Worm (Caenorhabditis elegans) whole organism, L2 larva: ENCODE measurements around the gene F42F12.11.

Experiments used
- C34F6.9 ChIP-seq: fragments of 150-350 bp; optimal IDR thresholded peaks from 2 replicates; lab custom pipeline; 2014; ENCODE audit warnings: missing biosample characterization, missing genetic modification characterization
- F13H6.1 ChIP-seq: sonication (generic microtip); optimal IDR thresholded peaks from 2 replicates; lab custom pipeline; 2016; ENCODE audit warnings: missing genetic modification characterization, missing compliant biosample characterization
- R02D3.7 ChIP-seq: fragments of 150-350 bp; optimal IDR thresholded peaks from 2 replicates; lab custom pipeline; 2014; ENCODE audit warnings: missing biosample characterization, missing genetic modification characterization
- Y55F3AM.14 ChIP-seq: fragments of 200-800 bp; sonication (Bioruptor generic); optimal IDR thresholded peaks from 2 replicates; lab custom pipeline; 2018; ENCODE audit warnings: mild to moderate bottlenecking, missing genetic modification characterization, missing compliant biosample characterization
- ZK546.5 ChIP-seq: sonication (generic microtip); optimal IDR thresholded peaks from 2 replicates; lab custom pipeline; 2017; ENCODE audit warnings: missing biosample characterization, missing genetic modification characterization
- alr-1 ChIP-seq: fragments of 150-350 bp; optimal IDR thresholded peaks from 2 replicates; lab custom pipeline; 2014; ENCODE audit warnings: missing biosample characterization, missing genetic modification characterization
- aly-2 ChIP-seq: fragments of 150-350 bp; optimal IDR thresholded peaks from 2 replicates; lab custom pipeline; 2014; ENCODE audit warnings: missing biosample characterization, missing genetic modification characterization
- ama-1 ChIP-seq: fragments of 150-350 bp; optimal IDR thresholded peaks from 2 replicates; lab custom pipeline; 2018; ENCODE audit warnings: inconsistent platforms
- blmp-1 ChIP-seq: sonication (generic microtip); optimal IDR thresholded peaks from 2 replicates; lab custom pipeline; 2017; ENCODE audit warnings: missing genetic modification characterization, mild to moderate bottlenecking, missing compliant biosample characterization, antibody characterized with exemption, moderate library complexity; ENCODE audit not compliant: insufficient read depth
- crh-2 ChIP-seq: sonication (generic microtip); optimal IDR thresholded peaks from 2 replicates; lab custom pipeline; 2017; ENCODE audit warnings: missing biosample characterization, missing genetic modification characterization
- dmd-4 ChIP-seq: sonication (generic microtip); optimal IDR thresholded peaks from 2 replicates; lab custom pipeline; 2017; ENCODE audit warnings: missing biosample characterization, missing genetic modification characterization
- elt-1 ChIP-seq: fragments of 150-350 bp; optimal IDR thresholded peaks from 2 replicates; lab custom pipeline; 2014; ENCODE audit warnings: missing biosample characterization, missing genetic modification characterization
- elt-3 ChIP-seq: sonication (generic microtip); optimal IDR thresholded peaks from 2 replicates; lab custom pipeline; 2017; ENCODE audit warnings: missing biosample characterization, missing genetic modification characterization
- fos-1 ChIP-seq: fragments of 150-350 bp; optimal IDR thresholded peaks from 2 replicates; lab custom pipeline; 2014; ENCODE audit warnings: missing biosample characterization, missing genetic modification characterization
- lin-13 ChIP-seq: fragments of 150-350 bp; optimal IDR thresholded peaks from 2 replicates; lab custom pipeline; 2014; ENCODE audit warnings: missing biosample characterization, missing genetic modification reagents, missing genetic modification characterization
- lsy-2 ChIP-seq, 2 experiments: fragments of 150-350 bp in 1 of 2; sonication (generic microtip) in 1 of 2; optimal IDR thresholded peaks; 2 replicates each; lab custom pipeline; 2014 to 2017; ENCODE audit warnings: missing biosample characterization in 2 of 2, missing genetic modification characterization in 2 of 2
- mab-5 ChIP-seq: fragments of 150-350 bp; optimal IDR thresholded peaks from 2 replicates; lab custom pipeline; 2014; ENCODE audit warnings: missing biosample characterization, missing genetic modification characterization
- mbf-1 ChIP-seq: sonication (generic microtip); optimal IDR thresholded peaks from 2 replicates; lab custom pipeline; 2017; ENCODE audit warnings: missing biosample characterization, missing genetic modification characterization
- mdl-1 ChIP-seq, 2 experiments: fragments of 150-350 bp in 1 of 2; sonication (generic microtip) in 1 of 2; optimal IDR thresholded peaks; 2 replicates each; lab custom pipeline; 2017; ENCODE audit warnings: missing biosample characterization in 2 of 2, missing genetic modification characterization in 2 of 2
- nhr-12 ChIP-seq: fragments of 150-350 bp; optimal IDR thresholded peaks from 2 replicates; lab custom pipeline; 2014; ENCODE audit warnings: missing biosample characterization, missing genetic modification characterization
- nhr-129 ChIP-seq: fragments of 150-350 bp; optimal IDR thresholded peaks from 2 replicates; lab custom pipeline; 2014; ENCODE audit warnings: missing biosample characterization, missing genetic modification characterization
- nhr-21 ChIP-seq: fragments of 150-350 bp; optimal IDR thresholded peaks from 2 replicates; lab custom pipeline; 2014; ENCODE audit warnings: missing biosample characterization, missing genetic modification characterization
- nhr-23 ChIP-seq: fragments of 150-350 bp; optimal IDR thresholded peaks from 2 replicates; lab custom pipeline; 2014; ENCODE audit warnings: missing biosample characterization, missing genetic modification reagents, missing genetic modification characterization
- nhr-237 ChIP-seq: fragments of 150-350 bp; optimal IDR thresholded peaks from 2 replicates; lab custom pipeline; 2014; ENCODE audit warnings: missing biosample characterization, missing genetic modification characterization
- nhr-25 ChIP-seq: fragments of 150-350 bp; sonication (generic microtip); optimal IDR thresholded peaks from 3 replicates; lab custom pipeline; 2014; ENCODE audit warnings: missing biosample characterization, missing genetic modification characterization
- nhr-6 ChIP-seq: fragments of 150-350 bp; optimal IDR thresholded peaks from 2 replicates; lab custom pipeline; 2014; ENCODE audit warnings: missing biosample characterization, missing genetic modification characterization
- peb-1 ChIP-seq: fragments of 150-350 bp; optimal IDR thresholded peaks from 2 replicates; lab custom pipeline; 2014; ENCODE audit warnings: missing biosample characterization, missing genetic modification characterization
- sma-3 ChIP-seq: sonication (generic microtip); optimal IDR thresholded peaks from 2 replicates; lab custom pipeline; 2016; ENCODE audit warnings: missing genetic modification reagents, missing genetic modification characterization, missing compliant biosample characterization
- sma-9 ChIP-seq, 2 experiments: fragments of 150-350 bp in 1 of 2; sonication (generic microtip) in 1 of 2; optimal IDR thresholded peaks; 2 replicates each; lab custom pipeline; 2014 to 2016; ENCODE audit warnings: missing genetic modification characterization in 2 of 2, mild to moderate bottlenecking in 1 of 2, missing biosample characterization in 1 of 2, missing compliant biosample characterization in 1 of 2, missing genetic modification reagents in 1 of 2, moderate library complexity in 1 of 2
- snpc-4 ChIP-seq: fragments of 150-350 bp; optimal IDR thresholded peaks from 2 replicates; lab custom pipeline; 2014; ENCODE audit warnings: missing biosample characterization, missing genetic modification characterization
- unc-55 ChIP-seq: fragments of 150-350 bp; sonication (generic microtip); optimal IDR thresholded peaks from 3 replicates; lab custom pipeline; 2014; ENCODE audit warnings: missing biosample characterization, missing genetic modification reagents, missing genetic modification characterization
- zag-1 ChIP-seq: fragments of 150-350 bp; optimal IDR thresholded peaks from 2 replicates; lab custom pipeline; 2014; ENCODE audit warnings: missing biosample characterization, missing genetic modification characterization
- ztf-1 ChIP-seq: fragments of 200-800 bp; sonication (Bioruptor generic); conservative IDR thresholded peaks from 2 replicates; pipeline ENCODE4 v1.3.6; 2022; ENCODE audit warnings: missing genetic modification characterization, missing compliant biosample characterization
- ztf-11 ChIP-seq: sonication (generic microtip); optimal IDR thresholded peaks from 2 replicates; lab custom pipeline; 2017; ENCODE audit warnings: missing biosample characterization, missing genetic modification characterization
- ztf-4 ChIP-seq: fragments of 150-350 bp; optimal IDR thresholded peaks from 2 replicates; lab custom pipeline; 2014; ENCODE audit warnings: missing biosample characterization, missing genetic modification characterization

The F42F12.11 gene

ce11 chrX:12362951-12363486 lies 16.2 kb downstream of the F42F12.11 start (continued):
- TF ChIP-seq lsy-2 (tag; optimal IDR thresholded peaks at IDR 0.05; lab: Kevin White, UChicago) (peak; percentile 94 to 97), mab-5 (tag; lab: Kevin White, UChicago) (peak; percentile 97), snpc-4 (tag; lab: Kevin White, UChicago) (peak; percentile 87), elt-1 (tag; lab: Kevin White, UChicago) (no peak)

- no peak for TF ChIP-seq ama-1 (lab: Kevin White, UChicago)
- no peak for TF ChIP-seq alr-1 (tag; lab: Kevin White, UChicago)
- TF ChIP-seq mbf-1: no peak
Observed at ce11 chrX:12364804-12365203, 18.0 kb downstream of the F42F12.11 start, which contains the start of gene F19H6.5. Gene F19H6.5, minus strand, starts transcription at chrX:12364904.

- TF ChIP-seq nhr-21 (tag; lab: Kevin White, UChicago): no peak
Observed at ce11 chrX:12365388-12365787, 18.6 kb downstream of the F42F12.11 start, which contains the start of gene F19H6.4. Gene F19H6.4, plus strand, starts transcription at chrX:12365688.

- no peak for TF ChIP-seq aly-2 (tag; lab: Kevin White, UChicago)
- TF ChIP-seq sma-3: no peak
- TF ChIP-seq dmd-4 (tag; lab: Kevin White, UChicago): no peak
- peak; percentile 56 for TF ChIP-seq unc-55 (GFP tag; lab: Kevin White, UChicago)
- no peak for TF ChIP-seq ztf-4 (tag; lab: Kevin White, UChicago)
- TF ChIP-seq mdl-1 (tag; optimal IDR thresholded peaks at IDR 0.05; lab: Kevin White, UChicago): peak in 1 of 2 experiments; percentile 41
- TF ChIP-seq blmp-1 (tag; lab: Kevin White, UChicago): no peak
- TF ChIP-seq C34F6.9: peak; percentile 36
- TF ChIP-seq F13H6.1: peak; percentile 9
- no peak for TF ChIP-seq ztf-11
- TF ChIP-seq fos-1 (tag; lab: Kevin White, UChicago): peak; percentile 24
- no peak for TF ChIP-seq ztf-1 (GFP tag; lab: Robert Waterston, UW)
- TF ChIP-seq zag-1 (tag; lab: Kevin White, UChicago): peak; percentile 35
- no peak for TF ChIP-seq Y55F3AM.14
- TF ChIP-seq sma-9 (GFP tag; optimal IDR thresholded peaks at IDR 0.05; lab: Kevin White, UChicago): peak; percentile 51
- TF ChIP-seq sma-9 (tag; optimal IDR thresholded peaks at IDR 0.05; lab: Kevin White, UChicago): no peak
- TF ChIP-seq nhr-23 (tag; lab: Kevin White, UChicago): no peak
- TF ChIP-seq ZK546.5 (tag; lab: Kevin White, UChicago): no peak
- no peak for TF ChIP-seq nhr-237 (tag; lab: Kevin White, UChicago)
- no peak for TF ChIP-seq nhr-6
- no peak for TF ChIP-seq nhr-12
- peak; percentile 49 for TF ChIP-seq crh-2
- TF ChIP-seq elt-3 (tag; lab: Kevin White, UChicago): no peak
- no peak for TF ChIP-seq elt-1 (tag; lab: Kevin White, UChicago)
- TF ChIP-seq nhr-129 (tag; lab: Kevin White, UChicago): peak; percentile 76
Observed at ce11 chrX:12367498-12367897, 20.7 kb downstream of the F42F12.11 start.

ce11 chrX:12371321-12371720 lies 24.5 kb downstream of the F42F12.11 start, which contains the start of gene rif-1.2:
Gene rif-1.2, minus strand, starts transcription at chrX:12371421.
- TF ChIP-seq blmp-1 (tag; lab: Kevin White, UChicago) (no peak), lsy-2 (tag; optimal IDR thresholded peaks at IDR 0.05; lab: Kevin White, UChicago) (no peak), aly-2 (tag; lab: Kevin White, UChicago) (no peak), nhr-25 (tag; lab: Kevin White, UChicago) (no peak), lin-13 (GFP tag; lab: Kevin White, UChicago) (no peak), nhr-237 (tag; lab: Kevin White, UChicago) (no peak), ztf-1 (GFP tag; lab: Robert Waterston, UW) (no peak), peb-1 (tag; lab: Kevin White, UChicago) (no peak), R02D3.7 (no peak)
